Fruit fly (Drosophila melanogaster): ENCODE results near the gene CG44227.

Gene CG44227

dm6 chr3R:8670529-8671491, 14.2 kb downstream of the CG44227 start, which contains the start of gene p (continued):
- TF ChIP-seq Vsx1 (GFP tag; optimal IDR thresholded peaks at IDR 0.05) (no peak), CG14860 (GFP tag; IDR thresholded peaks at IDR 0.05; ENCODE audit: partially characterized antibody) (no peak), E2f2 (GFP tag; IDR thresholded peaks at IDR 0.05) (no peak), CG2202 (tag; optimal IDR thresholded peaks at IDR 0.05) (peak; percentile 15), CG34224 (GFP tag; IDR thresholded peaks at IDR 0.05; ENCODE audit: partially characterized antibody) (no peak), CG8359 (GFP tag; optimal IDR thresholded peaks at IDR 0.05; ENCODE audit: borderline replicate concordance) (peak; percentile 37), Xrp1 (GFP tag; IDR thresholded peaks at IDR 0.05) (peak; percentile 66), CG2199 (GFP tag; IDR thresholded peaks at IDR 0.05) (no peak), trem (tag; optimal IDR thresholded peaks at IDR 0.05) (peak; percentile 19), eve (GFP tag; optimal IDR thresholded peaks at IDR 0.05) (no peak), nerfin-2 (GFP tag; IDR thresholded peaks at IDR 0.05; ENCODE audit: partially characterized antibody) (no peak), pros (GFP tag; optimal IDR thresholded peaks at IDR 0.05) (no peak), CG6854 (GFP tag; optimal IDR thresholded peaks at IDR 0.05) (no peak), CG7745 (tag; optimal IDR thresholded peaks at IDR 0.05) (no peak), unc-4 (GFP tag; IDR thresholded peaks at IDR 0.05; ENCODE audit: partially characterized antibody) (no peak), gce (GFP tag; IDR thresholded peaks at IDR 0.05) (no peak), CG6175 (GFP tag; IDR thresholded peaks at IDR 0.05) (no peak), Med (GFP tag) (peak; percentile 77), CG10959 (GFP tag; IDR thresholded peaks at IDR 0.05) (no peak), Abd-B (GFP tag; optimal IDR thresholded peaks at IDR 0.05) (no peak), CG4820 (GFP tag; optimal IDR thresholded peaks at IDR 0.05) (no peak), CG14710 (tag; optimal IDR thresholded peaks at IDR 0.05) (peak; percentile 6), CG3838 (GFP tag; optimal IDR thresholded peaks at IDR 0.05) (no peak), CG10431 (GFP tag; optimal IDR thresholded peaks at IDR 0.05) (peak; percentile 59), CG31388 (GFP tag; optimal IDR thresholded peaks at IDR 0.05) (no peak), CG33557 (GFP tag; optimal IDR thresholded peaks at IDR 0.05) (peak; percentile 63), CG18262 (tag; optimal IDR thresholded peaks at IDR 0.05) (peak; percentile 41), CG17385 (GFP tag; optimal IDR thresholded peaks at IDR 0.05) (peak; percentile 36), Myb (GFP tag; optimal IDR thresholded peaks at IDR 0.05) (peak; percentile 32), CG12744 (GFP tag; optimal IDR thresholded peaks at IDR 0.05) (peak; percentile 23), CG43689 (GFP tag; IDR thresholded peaks at IDR 0.05) (no peak), HLH54F (GFP tag; optimal IDR thresholded peaks at IDR 0.05) (peak; percentile 39), CG10462 (GFP tag; optimal IDR thresholded peaks at IDR 0.05) (no peak), Nf-YB (GFP tag; optimal IDR thresholded peaks at IDR 0.05) (no peak), CG4424 (GFP tag; optimal IDR thresholded peaks at IDR 0.05) (peak; percentile 34), gro (GFP tag; optimal IDR thresholded peaks at IDR 0.05) (no peak), Ets97D (GFP tag; optimal IDR thresholded peaks at IDR 0.05) (no peak), hth (optimal IDR thresholded peaks at IDR 0.05) (no peak), D19B (GFP tag; optimal IDR thresholded peaks at IDR 0.05) (peak; percentile 18), Hr51 (GFP tag; optimal IDR thresholded peaks at IDR 0.05) (peak in 1 of 2 experiments; percentile 43), pb (GFP tag; optimal IDR thresholded peaks at IDR 0.05) (peak; percentile 13), Fer3 (tag; optimal IDR thresholded peaks at IDR 0.05) (peak; percentile 21), klu (GFP tag; IDR thresholded peaks at IDR 0.05) (no peak), abd-A (tag; optimal IDR thresholded peaks at IDR 0.05) (no peak), BEAF-32 (GFP tag; optimal IDR thresholded peaks at IDR 0.05) (no peak), CG9876 (GFP tag; optimal IDR thresholded peaks at IDR 0.05) (peak; percentile 27), stwl (tag; optimal IDR thresholded peaks at IDR 0.05) (peak; percentile 50), Hmr (GFP tag; optimal IDR thresholded peaks at IDR 0.05) (peak; percentile 51)
